Fruit fly (Drosophila melanogaster) whole organism, adult: Measurements from ENCODE around the gene CG46525.

ENCODE experiments used
- CG11617 ChIP-seq: fragments of 200-800 bp; sonication (Bioruptor generic); optimal IDR thresholded peaks from 2 replicates; lab custom pipeline; 2017; ENCODE audit warnings: mild to moderate bottlenecking, missing biosample characterization, missing genetic modification reagents, missing genetic modification characterization
- CG12768 ChIP-seq: fragments of 200-800 bp; sonication (Bioruptor generic); optimal IDR thresholded peaks from 2 replicates; lab custom pipeline; 2017; ENCODE audit warnings: missing biosample characterization, missing genetic modification characterization, mild to moderate bottlenecking, moderate library complexity, missing genetic modification reagents
- CG14711 ChIP-seq: fragments of 200-800 bp; sonication (Bioruptor generic); optimal IDR thresholded peaks from 2 replicates; lab custom pipeline; 2018; ENCODE audit warnings: missing biosample characterization, mild to moderate bottlenecking, missing genetic modification characterization, moderate library complexity
- CG1620 ChIP-seq: fragments of 200-800 bp; sonication (Bioruptor generic); optimal IDR thresholded peaks from 2 replicates; lab custom pipeline; 2016; ENCODE audit warnings: missing biosample characterization, missing genetic modification characterization
- CG33017 ChIP-seq: fragments of 200-800 bp; sonication (Bioruptor generic); optimal IDR thresholded peaks from 2 replicates; lab custom pipeline; 2018; ENCODE audit warnings: missing biosample characterization, mild to moderate bottlenecking, missing genetic modification characterization, moderate library complexity
- CG5204 ChIP-seq: fragments of 200-800 bp; sonication (Bioruptor generic); optimal IDR thresholded peaks from 2 replicates; lab custom pipeline; 2016; ENCODE audit warnings: missing biosample characterization, missing genetic modification characterization
- CG7045 ChIP-seq: fragments of 200-800 bp; sonication (Bioruptor generic); optimal IDR thresholded peaks from 2 replicates; lab custom pipeline; 2017; ENCODE audit warnings: missing biosample characterization, mild to moderate bottlenecking, missing genetic modification characterization
- CG7101 ChIP-seq: fragments of 200-800 bp; sonication (Bioruptor generic); optimal IDR thresholded peaks from 2 replicates; lab custom pipeline; 2018; ENCODE audit warnings: missing biosample characterization, mild to moderate bottlenecking, missing genetic modification characterization, moderate library complexity
- Clk ChIP-seq: fragments of 200-800 bp; sonication (Bioruptor generic); optimal IDR thresholded peaks from 2 replicates; lab custom pipeline; 2017; ENCODE audit warnings: missing biosample characterization, missing genetic modification characterization
- Crg-1 ChIP-seq: fragments of 200-800 bp; sonication (Bioruptor generic); optimal IDR thresholded peaks from 2 replicates; lab custom pipeline; 2016; ENCODE audit warnings: missing biosample characterization, missing genetic modification characterization
- Hr96 ChIP-seq: fragments of 200-800 bp; sonication (Bioruptor generic); optimal IDR thresholded peaks from 2 replicates; lab custom pipeline; 2016; ENCODE audit warnings: missing biosample characterization, missing genetic modification characterization
- Mnt ChIP-seq: fragments of 200-800 bp; sonication (Bioruptor generic); optimal IDR thresholded peaks from 2 replicates; lab custom pipeline; 2016; ENCODE audit warnings: missing biosample characterization, mild to moderate bottlenecking, missing genetic modification characterization
- bab1 ChIP-seq: fragments of 200-800 bp; sonication (Bioruptor generic); optimal IDR thresholded peaks from 3 replicates; lab custom pipeline; 2019; ENCODE audit warnings: missing biosample characterization, mild to moderate bottlenecking, missing genetic modification characterization, moderate library complexity
- cic ChIP-seq: fragments of 200-800 bp; sonication (Bioruptor generic); optimal IDR thresholded peaks from 2 replicates; lab custom pipeline; 2017; ENCODE audit warnings: missing biosample characterization, mild to moderate bottlenecking, missing genetic modification characterization, moderate library complexity
- cnc ChIP-seq, 2 experiments: fragments of >200 bp; optimal IDR thresholded peaks; 2 replicates each; lab custom pipeline; 2017
- kay ChIP-seq: fragments of 200-800 bp; sonication (Bioruptor generic); peaks from one replicate; lab custom pipeline; 2016; ENCODE audit warnings: missing biosample characterization, missing genetic modification characterization, borderline replicate concordance
- ovo ChIP-seq: fragments of 200-800 bp; sonication (Bioruptor generic); optimal IDR thresholded peaks from 2 replicates; lab custom pipeline; 2016; ENCODE audit warnings: missing biosample characterization, missing genetic modification characterization
- pad ChIP-seq: fragments of 200-800 bp; sonication (Bioruptor generic); optimal IDR thresholded peaks from 3 replicates; lab custom pipeline; 2017; ENCODE audit warnings: missing biosample characterization, missing genetic modification characterization, mild to moderate bottlenecking, moderate library complexity, missing genetic modification reagents
- tj ChIP-seq: fragments of 200-800 bp; sonication (Bioruptor generic); optimal IDR thresholded peaks from 3 replicates; lab custom pipeline; 2017; ENCODE audit warnings: missing biosample characterization, mild to moderate bottlenecking, missing genetic modification characterization, moderate library complexity
- toe ChIP-seq: fragments of 200-800 bp; sonication (Bioruptor generic); optimal IDR thresholded peaks from 2 replicates; lab custom pipeline; 2016; ENCODE audit warnings: missing biosample characterization, missing genetic modification characterization

The CG46525 gene

DNA sequence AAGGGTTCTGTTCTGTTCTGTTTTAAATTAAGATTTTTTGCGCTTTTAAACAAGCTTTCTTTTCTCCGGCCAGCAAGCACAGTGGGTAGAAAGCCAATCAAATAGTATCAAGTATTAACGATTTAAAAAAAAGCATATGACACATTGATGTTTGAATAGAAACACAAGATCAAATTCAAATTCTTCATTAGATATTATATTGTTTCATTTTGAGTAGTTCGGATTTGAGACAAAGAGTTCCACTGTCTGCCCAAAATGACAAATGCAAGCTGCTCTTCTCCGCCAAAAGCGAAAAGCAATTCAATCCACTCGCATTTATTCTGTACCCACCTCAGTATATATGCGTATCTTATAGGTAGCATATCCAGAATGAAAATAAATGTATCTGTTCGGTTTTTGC is 27.2 kb downstream of the CG46525 start:
- no peak for TF ChIP-seq ovo (GFP tag; lab: Kevin White, UChicago)
- TF ChIP-seq CG33017 (tag; lab: Kevin White, UChicago), result no peak
- TF ChIP-seq toe, result no peak
- TF ChIP-seq cnc (optimal IDR thresholded peaks at IDR 0.05; lab: Kevin White, UChicago), result no peak
- TF ChIP-seq Clk (GFP tag; lab: Kevin White, UChicago), result no peak
- TF ChIP-seq pad, result no peak
- TF ChIP-seq Hr96, result no peak
- no peak for TF ChIP-seq bab1
- TF ChIP-seq CG5204 (GFP tag; lab: Kevin White, UChicago), result no peak
- TF ChIP-seq cic (GFP tag; lab: Kevin White, UChicago), result no peak
- TF ChIP-seq Mnt, result no peak
- no peak for TF ChIP-seq CG7101 (tag; lab: Kevin White, UChicago)

- no peak for TF ChIP-seq CG12768 (GFP tag; lab: Kevin White, UChicago)
- TF ChIP-seq cnc (optimal IDR thresholded peaks at IDR 0.05; lab: Kevin White, UChicago), result no peak
- no peak for TF ChIP-seq toe
- no peak for TF ChIP-seq Hr96
- no peak for TF ChIP-seq cic (GFP tag; lab: Kevin White, UChicago)
Measured at dm6 chr3L:17504538-17504937, 29.5 kb downstream of the CG46525 start.

DNA sequence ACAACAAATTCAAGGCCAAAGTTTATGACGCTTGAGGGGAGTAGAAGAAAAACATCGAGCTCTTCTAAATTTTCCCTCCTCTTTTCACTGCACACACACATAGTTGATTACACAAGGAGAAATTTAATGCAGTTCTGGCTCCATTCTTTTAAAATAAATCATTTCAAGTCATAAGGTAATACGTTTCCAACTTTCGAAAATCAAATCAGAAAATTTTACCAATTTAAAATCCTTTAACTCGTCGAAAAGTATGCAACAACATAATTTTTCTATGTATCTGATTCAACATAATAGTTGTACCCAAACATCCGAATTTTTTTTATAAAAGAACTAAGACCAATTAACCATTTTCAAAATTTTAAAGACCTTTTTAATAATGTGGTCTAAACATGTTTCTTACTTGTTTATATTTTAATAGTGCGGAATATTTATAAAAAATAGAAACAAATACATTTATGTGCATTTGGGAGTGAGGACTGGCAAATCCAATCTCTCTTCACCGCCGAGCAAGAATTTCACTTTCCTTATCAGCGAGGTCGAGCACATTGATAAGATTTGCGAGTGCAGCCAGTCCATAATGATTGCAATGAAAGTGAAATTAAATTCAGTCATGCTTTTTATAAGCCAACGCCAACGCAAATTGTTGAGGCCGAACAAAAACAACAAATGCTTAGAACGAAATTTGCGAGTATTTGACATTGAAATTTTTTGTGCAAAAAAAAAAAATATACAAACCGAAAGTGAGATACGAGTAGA is 31.2 kb downstream of the CG46525 start:
- no peak for TF ChIP-seq Hr96
- TF ChIP-seq Mnt, result no peak
- no peak for TF ChIP-seq CG12768 (GFP tag; lab: Kevin White, UChicago)
- TF ChIP-seq cnc (optimal IDR thresholded peaks at IDR 0.05; lab: Kevin White, UChicago), result no peak
- TF ChIP-seq Clk (GFP tag; lab: Kevin White, UChicago), result no peak
- no peak for TF ChIP-seq CG5204 (GFP tag; lab: Kevin White, UChicago)

DNA sequence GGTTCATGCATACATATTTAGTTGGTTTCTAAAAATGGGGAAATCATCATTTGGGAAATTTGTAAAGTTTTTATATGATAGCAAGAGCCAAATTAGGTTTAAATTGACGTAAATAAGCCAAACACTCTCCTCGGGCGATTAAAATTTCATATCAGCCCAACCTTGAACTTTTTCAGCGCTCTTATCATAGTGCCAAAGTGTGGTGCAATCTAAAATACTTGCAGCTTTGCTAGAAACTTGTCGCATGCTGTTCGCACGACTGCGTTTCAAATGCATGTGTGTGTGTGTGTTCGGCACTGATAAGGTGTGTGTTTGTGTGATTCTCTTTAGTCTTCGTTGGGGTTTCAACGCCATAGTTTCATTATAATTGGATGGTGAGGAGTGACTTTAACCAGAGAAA is 31.8 kb downstream of the CG46525 start:
- TF ChIP-seq kay (no peak), bab1 (no peak), Hr96 (no peak), CG33017 (tag; lab: Kevin White, UChicago) (no peak), CG14711 (no peak), Crg-1 (no peak), CG1620 (GFP tag; lab: Kevin White, UChicago) (no peak), CG12768 (GFP tag; lab: Kevin White, UChicago) (no peak), CG5204 (GFP tag; lab: Kevin White, UChicago) (no peak), CG7045 (GFP tag; lab: Kevin White, UChicago) (no peak), ovo (GFP tag; lab: Kevin White, UChicago) (no peak), CG7101 (tag; lab: Kevin White, UChicago) (no peak), cic (GFP tag; lab: Kevin White, UChicago) (no peak), toe (no peak), pad (no peak), CG11617 (GFP tag; lab: Kevin White, UChicago) (no peak), tj (GFP tag; lab: Kevin White, UChicago) (no peak), Clk (GFP tag; lab: Kevin White, UChicago) (no peak), Mnt (no peak)

DNA sequence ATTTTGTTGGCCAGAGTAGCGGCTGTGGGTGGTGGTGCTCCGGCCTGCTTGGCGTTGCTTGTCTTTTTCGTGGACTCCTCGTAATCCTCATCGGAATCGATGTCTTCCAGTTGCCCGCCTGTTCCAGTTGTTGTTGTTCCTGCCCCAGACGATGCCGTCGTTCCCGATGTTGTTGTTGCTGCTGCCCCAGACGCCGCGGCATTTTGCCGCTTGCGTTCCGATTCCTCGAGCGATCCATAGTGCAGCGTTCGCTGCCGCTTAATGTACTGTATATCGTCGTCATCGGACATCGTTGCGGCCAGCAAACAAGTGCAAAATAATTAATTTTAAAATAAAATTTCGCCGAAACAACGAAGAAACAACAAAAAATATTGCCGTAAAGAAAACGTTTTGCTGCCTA is 38.5 kb downstream of the CG46525 start:
- TF ChIP-seq ovo (GFP tag; lab: Kevin White, UChicago), result no peak
- TF ChIP-seq bab1, result no peak
- TF ChIP-seq CG12768 (GFP tag; lab: Kevin White, UChicago), result no peak
- TF ChIP-seq CG7045 (GFP tag; lab: Kevin White, UChicago), result no peak

- TF ChIP-seq CG7045 (GFP tag; lab: Kevin White, UChicago) (peak; percentile 54), toe (peak; percentile 77), CG1620 (GFP tag; lab: Kevin White, UChicago) (peak; percentile 81), Clk (GFP tag; lab: Kevin White, UChicago) (peak; percentile 79), cnc (optimal IDR thresholded peaks at IDR 0.05; lab: Kevin White, UChicago) (no peak), CG14711 (peak; percentile 57), CG11617 (GFP tag; lab: Kevin White, UChicago) (peak; percentile 74), kay (no peak), ovo (GFP tag; lab: Kevin White, UChicago) (peak; percentile 77), cic (GFP tag; lab: Kevin White, UChicago) (no peak), Hr96 (peak; percentile 64), CG12768 (GFP tag; lab: Kevin White, UChicago) (peak; percentile 62), CG5204 (GFP tag; lab: Kevin White, UChicago) (peak; percentile 68), Crg-1 (peak; percentile 81), CG7101 (tag; lab: Kevin White, UChicago) (peak; percentile 68), tj (GFP tag; lab: Kevin White, UChicago) (peak; percentile 52), pad (peak; percentile 80), Mnt (peak; percentile 64), bab1 (peak; percentile 6), CG33017 (tag; lab: Kevin White, UChicago) (peak; percentile 28)
Measured at dm6 chr3L:17513893-17514616, 39.0 kb downstream of the CG46525 start, which contains the start of the genes U4-U6-60K and CG7564. Gene U4-U6-60K (minus strand): TSS chr3L:17513912. Gene CG7564 (plus strand): TSS chr3L:17514298.
